Fruit fly (Drosophila melanogaster) whole organism, wandering third instar larva: ENCODE results near the gene Arp10.

Experiments
- Abd-B ChIP-seq: fragments of >200 bp; optimal IDR thresholded peaks from 2 replicates; lab custom pipeline; 2017; ENCODE audit warnings: missing biosample characterization, missing genetic modification characterization
- CG32264 ChIP-seq: fragments of 200-800 bp; sonication (Bioruptor generic); optimal IDR thresholded peaks from 2 replicates; lab custom pipeline; 2016; ENCODE audit warnings: missing biosample characterization, missing genetic modification characterization
- CG9705 ChIP-seq: fragments of 200-800 bp; sonication (Bioruptor generic); optimal IDR thresholded peaks from 2 replicates; lab custom pipeline; 2018; ENCODE audit warnings: missing biosample characterization, mild to moderate bottlenecking, missing genetic modification characterization
- CrebA ChIP-seq: fragments of 200-800 bp; sonication (Bioruptor generic); optimal IDR thresholded peaks from 2 replicates; lab custom pipeline; 2016; ENCODE audit warnings: missing biosample characterization, mild to moderate bottlenecking, missing genetic modification characterization, borderline replicate concordance
- Dfd ChIP-seq: fragments of >200 bp; optimal IDR thresholded peaks from 2 replicates; lab custom pipeline; 2017; ENCODE audit warnings: missing biosample characterization, missing genetic modification characterization
- Dif ChIP-seq: fragments of 200-275, 200-300 bp; sonication (Bioruptor generic); optimal IDR thresholded peaks from 2 replicates; lab custom pipeline; 2018; ENCODE audit warnings: missing biosample characterization, missing genetic modification characterization; ENCODE audit not compliant: partially characterized antibody
- GATAd ChIP-seq: sonication (Bioruptor generic); optimal IDR thresholded peaks from 2 replicates; lab custom pipeline; 2016; ENCODE audit warnings: missing biosample characterization, missing genetic modification characterization
- HLH106 ChIP-seq: fragments of 200-800 bp; optimal IDR thresholded peaks from 3 replicates; lab custom pipeline; 2019; ENCODE audit warnings: missing biosample characterization, mild to moderate bottlenecking, missing genetic modification characterization, moderate library complexity
- Hnf4 ChIP-seq: fragments of 200-800 bp; sonication (Bioruptor generic); optimal IDR thresholded peaks from 2 replicates; lab custom pipeline; 2016; ENCODE audit warnings: missing biosample characterization, mild to moderate bottlenecking, missing genetic modification characterization
- Hr78 ChIP-seq: fragments of >200 bp; optimal IDR thresholded peaks from 2 replicates; lab custom pipeline; 2017; ENCODE audit warnings: missing biosample characterization, missing genetic modification characterization
- Hr83 ChIP-seq: fragments of 200-300 bp; sonication (Bioruptor generic); optimal IDR thresholded peaks from 2 replicates; lab custom pipeline; 2016; ENCODE audit warnings: missing biosample characterization, mild to moderate bottlenecking, missing genetic modification characterization, moderate library complexity; ENCODE audit not compliant: poor library complexity, severe bottlenecking
- Jra ChIP-seq: sonication (Bioruptor generic); optimal IDR thresholded peaks from 2 replicates; lab custom pipeline; 2016; ENCODE audit warnings: missing biosample characterization, missing genetic modification characterization
- Mio ChIP-seq: sonication (Bioruptor generic); optimal IDR thresholded peaks from 2 replicates; lab custom pipeline; 2016; ENCODE audit warnings: missing biosample characterization, missing genetic modification characterization
- Myc ChIP-seq: fragments of >200 bp; optimal IDR thresholded peaks from 2 replicates; lab custom pipeline; 2017
- N ChIP-seq: fragments of >200 bp; optimal IDR thresholded peaks from 2 replicates; lab custom pipeline; 2018; ENCODE audit warnings: missing biosample characterization, missing external identifiers, missing genetic modification characterization
- OdsH ChIP-seq: fragments of 200-800 bp; sonication (Bioruptor generic); optimal IDR thresholded peaks from 2 replicates; lab custom pipeline; 2016; ENCODE audit warnings: missing biosample characterization, mild to moderate bottlenecking, missing genetic modification characterization
- Rel ChIP-seq, 2 experiments: fragments of 200-800 bp; sonication (Bioruptor generic) in 1 of 2; optimal IDR thresholded peaks; 2 replicates in 1 of 2; 3 replicates in 1 of 2; lab custom pipeline; 2016 to 2019; ENCODE audit warnings: mild to moderate bottlenecking in 2 of 2, missing biosample characterization in 2 of 2, missing genetic modification characterization in 2 of 2, moderate library complexity in 1 of 2
- Sp1 ChIP-seq: fragments of 200-800 bp; sonication (Bioruptor generic); optimal IDR thresholded peaks from 3 replicates; lab custom pipeline; 2019; ENCODE audit warnings: missing biosample characterization, mild to moderate bottlenecking, missing genetic modification characterization, moderate library complexity
- Vsx2 ChIP-seq: fragments of 200-300, 225-300 bp; sonication (Bioruptor generic); optimal IDR thresholded peaks from 2 replicates; lab custom pipeline; 2018; ENCODE audit warnings: missing biosample characterization, missing genetic modification characterization; ENCODE audit not compliant: partially characterized antibody
- br ChIP-seq: fragments of 200-800 bp; sonication (Bioruptor generic); optimal IDR thresholded peaks from 2 replicates; lab custom pipeline; 2016; ENCODE audit warnings: missing biosample characterization, missing genetic modification characterization
- brk ChIP-seq: fragments of 200-800 bp; sonication (Bioruptor generic); optimal IDR thresholded peaks from 2 replicates; lab custom pipeline; 2016; ENCODE audit warnings: missing biosample characterization, mild to moderate bottlenecking, missing genetic modification characterization
- dl ChIP-seq, 2 experiments: fragments of 175-275, 200-275 bp in 1 of 2; fragments of 200-275 bp in 1 of 2; sonication (Bioruptor generic); optimal IDR thresholded peaks; lab custom pipeline; 2018; ENCODE audit warnings: mild to moderate bottlenecking in 2 of 2, missing biosample characterization in 2 of 2, missing genetic modification characterization in 2 of 2, moderate library complexity in 2 of 2; ENCODE audit not compliant: partially characterized antibody in 2 of 2, insufficient read depth in 1 of 2
- dmrt93B ChIP-seq: fragments of 200-800 bp; sonication (Bioruptor generic); optimal IDR thresholded peaks from 2 replicates; lab custom pipeline; 2018; ENCODE audit warnings: missing biosample characterization, mild to moderate bottlenecking, missing genetic modification characterization
- dsf ChIP-seq: sonication (Bioruptor generic); optimal IDR thresholded peaks from 2 replicates; lab custom pipeline; 2016; ENCODE audit warnings: missing biosample characterization, missing genetic modification characterization, borderline replicate concordance
- ey ChIP-seq: fragments of 200-800 bp; sonication (Bioruptor generic); optimal IDR thresholded peaks from 2 replicates; lab custom pipeline; 2016; ENCODE audit warnings: missing biosample characterization, missing genetic modification characterization
- foxo ChIP-seq, 2 experiments: fragments of 200-800 bp; sonication (Bioruptor generic); optimal IDR thresholded peaks; 2 replicates in 1 of 2; 3 replicates in 1 of 2; lab custom pipeline; 2016 to 2017; ENCODE audit warnings: missing biosample characterization in 2 of 2, missing genetic modification characterization in 2 of 2
- fru ChIP-seq: fragments of 200-800 bp; sonication (Bioruptor generic); optimal IDR thresholded peaks from 3 replicates; lab custom pipeline; 2016; ENCODE audit warnings: missing biosample characterization, mild to moderate bottlenecking, missing genetic modification characterization
- h ChIP-seq: fragments of 200-800 bp; sonication (Bioruptor generic); optimal IDR thresholded peaks from 3 replicates; lab custom pipeline; 2016; ENCODE audit warnings: missing biosample characterization, mild to moderate bottlenecking, missing genetic modification characterization
- jim ChIP-seq: fragments of 175-275, 200-325 bp; sonication (Bioruptor generic); optimal IDR thresholded peaks from 2 replicates; lab custom pipeline; 2016; ENCODE audit warnings: missing biosample characterization, mild to moderate bottlenecking, missing genetic modification characterization
- lola ChIP-seq: fragments of >200 bp; optimal IDR thresholded peaks from 2 replicates; lab custom pipeline; 2017; ENCODE audit warnings: missing biosample characterization, missing genetic modification characterization
- pan ChIP-seq: fragments of >200 bp; optimal IDR thresholded peaks from 2 replicates; lab custom pipeline; 2017
- psq ChIP-seq: fragments of 200-800 bp; sonication (Bioruptor generic); optimal IDR thresholded peaks from 3 replicates; lab custom pipeline; 2017; ENCODE audit warnings: missing biosample characterization, mild to moderate bottlenecking, missing genetic modification characterization, moderate library complexity
- rgr ChIP-seq: fragments of 200-800 bp; sonication (Bioruptor generic); optimal IDR thresholded peaks from 3 replicates; lab custom pipeline; 2016; ENCODE audit warnings: missing biosample characterization, mild to moderate bottlenecking, missing genetic modification characterization
- sage ChIP-seq: fragments of 200-800 bp; sonication (Bioruptor generic); optimal IDR thresholded peaks from 2 replicates; lab custom pipeline; 2016; ENCODE audit warnings: missing biosample characterization, mild to moderate bottlenecking, missing genetic modification characterization
- sv ChIP-seq: fragments of 200-800 bp; sonication (Bioruptor generic); optimal IDR thresholded peaks from 3 replicates; lab custom pipeline; 2016; ENCODE audit warnings: missing biosample characterization, missing genetic modification characterization
- tai ChIP-seq: sonication (Bioruptor generic); optimal IDR thresholded peaks from 2 replicates; lab custom pipeline; 2016; ENCODE audit warnings: missing biosample characterization, missing genetic modification characterization
- usp ChIP-seq: fragments of >200 bp; optimal IDR thresholded peaks from 2 replicates; lab custom pipeline; 2017; ENCODE audit warnings: missing biosample characterization, missing genetic modification characterization
- woc ChIP-seq: sonication (Bioruptor generic); optimal IDR thresholded peaks from 2 replicates; lab custom pipeline; 2016; ENCODE audit warnings: missing biosample characterization, mild to moderate bottlenecking, missing genetic modification characterization

The Arp10 gene

dm6 chrX:19679207-19679606 is 33.2 kb upstream of the Arp10 start:
- no peak for TF ChIP-seq Hr78 (GFP tag; lab: Kevin White, UChicago)
- no peak for TF ChIP-seq psq (GFP tag; lab: Kevin White, UChicago)
- no peak for TF ChIP-seq Myc (lab: Kevin White, UChicago)
- TF ChIP-seq rgr (GFP tag; lab: Kevin White, UChicago) = no peak
- TF ChIP-seq fru (GFP tag; lab: Kevin White, UChicago) = no peak
- no peak for TF ChIP-seq Rel (GFP tag; optimal IDR thresholded peaks at IDR 0.05; lab: Kevin White, UChicago)
- TF ChIP-seq Rel (tag; optimal IDR thresholded peaks at IDR 0.05; lab: Kevin White, UChicago) = no peak

dm6 chrX:19675662-19676061 is 29.7 kb upstream of the Arp10 start, which contains the start of gene et:
Gene et (minus strand): TSS chrX:19675891.
- TF ChIP-seq CrebA (no peak), OdsH (no peak), Myc (lab: Kevin White, UChicago) (no peak), GATAd (no peak), woc (GFP tag; lab: Kevin White, UChicago) (no peak), CG9705 (no peak), tai (GFP tag; lab: Kevin White, UChicago) (no peak), pan (no peak), Mio (GFP tag; lab: Kevin White, UChicago) (no peak)
- TF ChIP-seq, all 38 proteins: peak for 0

- peak; percentile 98 for TF ChIP-seq sage (GFP tag; lab: Kevin White, UChicago)
- peak; percentile 100 for TF ChIP-seq br (GFP tag; lab: Kevin White, UChicago)
- peak; percentile 98 for TF ChIP-seq Hr83
- TF ChIP-seq Abd-B = no peak
- TF ChIP-seq HLH106 (tag; lab: Kevin White, UChicago) = peak; percentile 99
- no peak for TF ChIP-seq N
- peak; percentile 98 to 100 for TF ChIP-seq foxo (GFP tag; optimal IDR thresholded peaks at IDR 0.05; lab: Kevin White, UChicago)
- TF ChIP-seq Vsx2 (GFP tag; lab: Kevin White, UChicago) = no peak
- peak; percentile 99 for TF ChIP-seq psq (GFP tag; lab: Kevin White, UChicago)
- peak; percentile 98 for TF ChIP-seq dmrt93B (GFP tag; lab: Kevin White, UChicago)
- peak; percentile 97 for TF ChIP-seq GATAd
- TF ChIP-seq CrebA = no peak
- peak; percentile 95 for TF ChIP-seq Mio (GFP tag; lab: Kevin White, UChicago)
- peak; percentile 100 for TF ChIP-seq h (GFP tag; lab: Kevin White, UChicago)
- TF ChIP-seq OdsH = peak; percentile 99
- TF ChIP-seq Dif (GFP tag; lab: Kevin White, UChicago) = no peak
- TF ChIP-seq jim (GFP tag; lab: Kevin White, UChicago) = peak; percentile 94
- TF ChIP-seq CG9705 = peak; percentile 99
- peak; percentile 99 for TF ChIP-seq Sp1
- peak; percentile 100 for TF ChIP-seq rgr (GFP tag; lab: Kevin White, UChicago)
- TF ChIP-seq usp (GFP tag; lab: Kevin White, UChicago) = no peak
- TF ChIP-seq lola = no peak
- TF ChIP-seq brk (GFP tag; lab: Kevin White, UChicago) = no peak
- TF ChIP-seq pan = no peak
- peak; percentile 100 for TF ChIP-seq Hnf4 (GFP tag; lab: Kevin White, UChicago)
- TF ChIP-seq Jra (GFP tag; lab: Kevin White, UChicago) = peak; percentile 100
- peak; percentile 97 for TF ChIP-seq dsf (GFP tag; lab: Kevin White, UChicago)
- TF ChIP-seq fru (GFP tag; lab: Kevin White, UChicago) = peak; percentile 100
- peak; percentile 100 for TF ChIP-seq woc (GFP tag; lab: Kevin White, UChicago)
- peak; percentile 100 for TF ChIP-seq ey (GFP tag; lab: Kevin White, UChicago)
- no peak for TF ChIP-seq Dfd
- TF ChIP-seq Hr78 (GFP tag; lab: Kevin White, UChicago) = no peak
- peak; percentile 99 for TF ChIP-seq CG32264
- peak; percentile 94 for TF ChIP-seq sv (GFP tag; lab: Kevin White, UChicago)
- TF ChIP-seq dl (GFP tag; optimal IDR thresholded peaks at IDR 0.05; lab: Kevin White, UChicago; ENCODE audit: insufficient read depth in 1 of 2, partially characterized antibody in 2 of 2) = no peak
- TF ChIP-seq Rel (GFP tag; optimal IDR thresholded peaks at IDR 0.05; lab: Kevin White, UChicago) = peak; percentile 98
- TF ChIP-seq Rel (tag; optimal IDR thresholded peaks at IDR 0.05; lab: Kevin White, UChicago) = peak; percentile 96
Measured at dm6 chrX:19668405-19668804, 22.4 kb upstream of the Arp10 start.
